Fruit fly (Drosophila melanogaster) whole organism, embryonic: ENCODE data around the gene Prosbeta6.
A peak's percentile ranks its signal among the peaks of the same experiment; 100 is the strongest.

ENCODE experiments used
- Abd-B ChIP-seq: fragments of 200-800 bp; sonication (Bioruptor generic); optimal IDR thresholded peaks from 2 replicates; lab custom pipeline; 2018; ENCODE audit warnings: missing biosample characterization, mild to moderate bottlenecking, missing genetic modification characterization, moderate library complexity
- Antp ChIP-seq: fragments of 200-800 bp; sonication (Bioruptor generic); optimal IDR thresholded peaks from 3 replicates; lab custom pipeline; 2016; ENCODE audit warnings: missing biosample characterization, missing genetic modification characterization
- Bdp1 ChIP-seq: fragments of 200-800 bp; sonication (Bioruptor generic); optimal IDR thresholded peaks from 3 replicates; lab custom pipeline; 2016; ENCODE audit warnings: missing biosample characterization, missing genetic modification characterization
- Blimp-1 ChIP-seq: fragments of 200-800 bp; sonication (Bioruptor generic); optimal IDR thresholded peaks from 3 replicates; lab custom pipeline; 2018; ENCODE audit warnings: missing biosample characterization, missing genetic modification characterization, mild to moderate bottlenecking, moderate library complexity, missing genetic modification reagents
- CG12104 ChIP-seq: fragments of 200-800 bp; sonication (Bioruptor generic); optimal IDR thresholded peaks from 3 replicates; lab custom pipeline; 2016; ENCODE audit warnings: missing biosample characterization, missing genetic modification characterization
- CG12155 ChIP-seq: fragments of 200-800 bp; sonication (Bioruptor generic); optimal IDR thresholded peaks from 3 replicates; lab custom pipeline; 2016; ENCODE audit warnings: missing biosample characterization, missing genetic modification characterization
- CG13296 ChIP-seq: fragments of 200-800 bp; sonication (Bioruptor generic); optimal IDR thresholded peaks from 3 replicates; lab custom pipeline; 2018; ENCODE audit warnings: missing biosample characterization, mild to moderate bottlenecking, missing genetic modification characterization
- CG14667 ChIP-seq: fragments of 200-800 bp; sonication (Bioruptor generic); IDR thresholded peaks from 2 replicates; pipeline ENCODE4 v1.3.6; 2022; ENCODE audit warnings: missing biosample characterization, missing genetic modification characterization
- CG15479 ChIP-seq: fragments of 200-800 bp; sonication (Bioruptor generic); optimal IDR thresholded peaks from 3 replicates; lab custom pipeline; 2019; ENCODE audit warnings: missing biosample characterization, mild to moderate bottlenecking, missing genetic modification characterization, moderate library complexity
- CG17359 ChIP-seq: fragments of 200-800 bp; sonication (Bioruptor generic); optimal IDR thresholded peaks from 3 replicates; lab custom pipeline; 2018; ENCODE audit warnings: missing biosample characterization, mild to moderate bottlenecking, missing genetic modification characterization, moderate library complexity
- CG17802 ChIP-seq: fragments of 200-800 bp; sonication (Bioruptor generic); optimal IDR thresholded peaks from 2 replicates; lab custom pipeline; 2018; ENCODE audit warnings: missing biosample characterization, mild to moderate bottlenecking, missing genetic modification characterization, moderate library complexity
- CG1792 ChIP-seq: fragments of 200-800 bp; sonication (Bioruptor generic); optimal IDR thresholded peaks from 2 replicates; lab custom pipeline; 2016; ENCODE audit warnings: missing biosample characterization, missing genetic modification characterization
- CG2199 ChIP-seq: fragments of 200-800 bp; sonication (Bioruptor generic); IDR thresholded peaks from 3 replicates; pipeline ENCODE4 v1.3.6; 2022; ENCODE audit warnings: missing biosample characterization, missing genetic modification characterization
- CG3065 ChIP-seq: fragments of 200-800 bp; sonication (Bioruptor generic); optimal IDR thresholded peaks from 2 replicates; lab custom pipeline; 2016; ENCODE audit warnings: missing biosample characterization, missing genetic modification characterization
- CG3838 ChIP-seq: fragments of 200-800 bp; sonication (Bioruptor generic); optimal IDR thresholded peaks from 3 replicates; lab custom pipeline; 2016; ENCODE audit warnings: missing biosample characterization, missing genetic modification characterization
- CG3847 ChIP-seq: fragments of 200-800 bp; sonication (Bioruptor generic); IDR thresholded peaks from 2 replicates; pipeline ENCODE4 v1.3.6; 2022; ENCODE audit warnings: missing biosample characterization, missing genetic modification characterization
- CG6683 ChIP-seq: fragments of 200-800 bp; sonication (Bioruptor generic); optimal IDR thresholded peaks from 2 replicates; lab custom pipeline; 2017; ENCODE audit warnings: missing biosample characterization, mild to moderate bottlenecking, missing genetic modification characterization, missing genetic modification reagents
- CG6813 ChIP-seq: fragments of 200-800 bp; sonication (Bioruptor generic); optimal IDR thresholded peaks from 2 replicates; lab custom pipeline; 2017; ENCODE audit warnings: missing biosample characterization, missing genetic modification characterization, mild to moderate bottlenecking, moderate library complexity, missing genetic modification reagents
- CG7745 ChIP-seq: fragments of 200-800 bp; sonication (Bioruptor generic); optimal IDR thresholded peaks from 2 replicates; lab custom pipeline; 2018; ENCODE audit warnings: missing biosample characterization, mild to moderate bottlenecking, missing genetic modification characterization, moderate library complexity
- CG8388 ChIP-seq: fragments of 200-800 bp; sonication (Bioruptor generic); optimal IDR thresholded peaks from 2 replicates; lab custom pipeline; 2019; ENCODE audit warnings: missing biosample characterization, mild to moderate bottlenecking, missing genetic modification characterization, moderate library complexity
- E2f2 ChIP-seq: fragments of 200-800 bp; sonication (Bioruptor generic); IDR thresholded peaks from 2 replicates; pipeline ENCODE4 v1.3.6; 2022; ENCODE audit warnings: missing biosample characterization, missing genetic modification characterization
- Hand ChIP-seq: fragments of 200-800 bp; sonication (Bioruptor generic); optimal IDR thresholded peaks from 2 replicates; lab custom pipeline; 2017; ENCODE audit warnings: mild to moderate bottlenecking, missing biosample characterization, missing genetic modification reagents, missing genetic modification characterization
- Hmr ChIP-seq: fragments of 200-800 bp; sonication (Bioruptor generic); optimal IDR thresholded peaks from 3 replicates; lab custom pipeline; 2017; ENCODE audit warnings: mild to moderate bottlenecking, missing biosample characterization, missing genetic modification reagents, missing genetic modification characterization
- Lhr ChIP-seq: fragments of 200-800 bp; sonication (Bioruptor generic); optimal IDR thresholded peaks from 3 replicates; lab custom pipeline; 2017; ENCODE audit warnings: mild to moderate bottlenecking, missing biosample characterization, missing genetic modification reagents, missing genetic modification characterization
- Sox100B ChIP-seq: fragments of 200-800 bp; sonication (Bioruptor generic); optimal IDR thresholded peaks from 3 replicates; lab custom pipeline; 2018; ENCODE audit warnings: missing biosample characterization, mild to moderate bottlenecking, missing genetic modification characterization
- TFAM ChIP-seq: fragments of 200-800 bp; sonication (Bioruptor generic); optimal IDR thresholded peaks from 2 replicates; lab custom pipeline; 2017; ENCODE audit warnings: missing biosample characterization, missing genetic modification characterization, inconsistent platforms
- Vsx1 ChIP-seq: fragments of 200-800 bp; sonication (Bioruptor generic); optimal IDR thresholded peaks from 2 replicates; lab custom pipeline; 2017; ENCODE audit warnings: missing biosample characterization, mild to moderate bottlenecking, missing genetic modification characterization, missing genetic modification reagents
- al ChIP-seq: fragments of 200-800 bp; sonication (Bioruptor generic); IDR thresholded peaks from 2 replicates; pipeline ENCODE4 v1.3.6; 2022; ENCODE audit warnings: missing biosample characterization, missing genetic modification characterization
- az2 ChIP-seq: fragments of 200-800 bp; sonication (Bioruptor generic); optimal IDR thresholded peaks from 3 replicates; lab custom pipeline; 2016; ENCODE audit warnings: missing biosample characterization, missing genetic modification characterization
- bab2 ChIP-seq: fragments of 200-800 bp; sonication (Bioruptor generic); optimal IDR thresholded peaks from 2 replicates; lab custom pipeline; 2016; ENCODE audit warnings: missing biosample characterization, missing genetic modification characterization
- bbx ChIP-seq: fragments of 200-800 bp; sonication (Bioruptor generic); IDR thresholded peaks from 2 replicates; pipeline ENCODE4 v1.3.6; 2022; ENCODE audit warnings: missing biosample characterization, missing genetic modification characterization; ENCODE audit not compliant: partially characterized antibody
- cas ChIP-seq: fragments of 200-800 bp; sonication (Bioruptor generic); IDR thresholded peaks from 2 replicates; pipeline ENCODE4 v1.3.6; 2022; ENCODE audit warnings: missing biosample characterization, missing genetic modification characterization
- cato ChIP-seq: fragments of 200-800 bp; sonication (Bioruptor generic); optimal IDR thresholded peaks from 2 replicates; lab custom pipeline; 2016; ENCODE audit warnings: missing biosample characterization, missing genetic modification characterization, borderline replicate concordance
- da ChIP-seq: fragments of 200-800 bp; sonication (Bioruptor generic); optimal IDR thresholded peaks from 2 replicates; lab custom pipeline; 2016; ENCODE audit warnings: missing biosample characterization, missing genetic modification characterization
- ems ChIP-seq: fragments of 200-800 bp; sonication (Bioruptor generic); optimal IDR thresholded peaks from 3 replicates; lab custom pipeline; 2016; ENCODE audit warnings: missing biosample characterization, missing genetic modification characterization
- esg ChIP-seq: fragments of 200-800 bp; sonication (Bioruptor generic); conservative IDR thresholded peaks from 2 replicates; pipeline ENCODE4 v1.3.6; 2022; ENCODE audit warnings: missing biosample characterization, missing genetic modification characterization
- eyg ChIP-seq: fragments of 200-800 bp; sonication (Bioruptor generic); optimal IDR thresholded peaks from 3 replicates; lab custom pipeline; 2016; ENCODE audit warnings: missing biosample characterization, missing genetic modification characterization
- fu2 ChIP-seq: fragments of 200-800 bp; sonication (Bioruptor generic); optimal IDR thresholded peaks from 2 replicates; lab custom pipeline; 2016; ENCODE audit warnings: missing biosample characterization, missing genetic modification characterization
- gro ChIP-seq: fragments of 200-800 bp; sonication (Bioruptor generic); optimal IDR thresholded peaks from 2 replicates; lab custom pipeline; 2016; ENCODE audit warnings: missing biosample characterization, missing genetic modification characterization
- h ChIP-seq: fragments of >200 bp; optimal IDR thresholded peaks from 2 replicates; lab custom pipeline; 2017
- hb ChIP-seq: fragments of 200-800 bp; sonication (Bioruptor generic); IDR thresholded peaks from 3 replicates; pipeline ENCODE4 v1.3.6; 2022; ENCODE audit warnings: missing biosample characterization, missing genetic modification characterization; ENCODE audit not compliant: partially characterized antibody
- jumu ChIP-seq: fragments of 200-800 bp; sonication (Bioruptor generic); optimal IDR thresholded peaks from 3 replicates; lab custom pipeline; 2016; ENCODE audit warnings: missing biosample characterization, missing genetic modification characterization
- lilli ChIP-seq: fragments of 200-800 bp; sonication (Bioruptor generic); optimal IDR thresholded peaks from 3 replicates; lab custom pipeline; 2016; ENCODE audit warnings: missing biosample characterization, missing genetic modification characterization
- lmd ChIP-seq: fragments of 200-800 bp; sonication (Bioruptor generic); IDR thresholded peaks from 2 replicates; pipeline ENCODE4 v1.3.6; 2022; ENCODE audit warnings: missing biosample characterization, missing genetic modification characterization
- row ChIP-seq: fragments of 200-800 bp; sonication (Bioruptor generic); IDR thresholded peaks from 3 replicates; pipeline ENCODE4 v1.3.6; 2022; ENCODE audit warnings: missing biosample characterization, missing genetic modification characterization
- slou ChIP-seq: fragments of 200-800 bp; sonication (Bioruptor generic); optimal IDR thresholded peaks from 3 replicates; lab custom pipeline; 2016; ENCODE audit warnings: missing biosample characterization, missing genetic modification characterization
- so ChIP-seq: fragments of 200-800 bp; sonication (Bioruptor generic); IDR thresholded peaks from 3 replicates; pipeline ENCODE4 v1.3.6; 2022; ENCODE audit warnings: missing biosample characterization, missing genetic modification characterization
- ssp ChIP-seq: fragments of 200-800 bp; sonication (Bioruptor generic); IDR thresholded peaks from 2 replicates; pipeline ENCODE4 v1.3.6; 2022; ENCODE audit warnings: missing biosample characterization, missing genetic modification characterization
- toy ChIP-seq: fragments of 200-800 bp; sonication (Bioruptor generic); IDR thresholded peaks from 2 replicates; pipeline ENCODE4 v1.3.6; 2022; ENCODE audit warnings: missing biosample characterization, missing genetic modification characterization
- vnd ChIP-seq: fragments of 200-800 bp; sonication (Bioruptor generic); IDR thresholded peaks from 3 replicates; pipeline ENCODE4 v1.3.6; 2022; ENCODE audit warnings: missing biosample characterization, missing genetic modification characterization; ENCODE audit not compliant: partially characterized antibody
- vvl ChIP-seq: fragments of 200-800 bp; sonication (Bioruptor generic); IDR thresholded peaks from 2 replicates; pipeline ENCODE4 v1.3.6; 2022; ENCODE audit warnings: missing biosample characterization, missing genetic modification characterization

The Prosbeta6 gene

DNA sequence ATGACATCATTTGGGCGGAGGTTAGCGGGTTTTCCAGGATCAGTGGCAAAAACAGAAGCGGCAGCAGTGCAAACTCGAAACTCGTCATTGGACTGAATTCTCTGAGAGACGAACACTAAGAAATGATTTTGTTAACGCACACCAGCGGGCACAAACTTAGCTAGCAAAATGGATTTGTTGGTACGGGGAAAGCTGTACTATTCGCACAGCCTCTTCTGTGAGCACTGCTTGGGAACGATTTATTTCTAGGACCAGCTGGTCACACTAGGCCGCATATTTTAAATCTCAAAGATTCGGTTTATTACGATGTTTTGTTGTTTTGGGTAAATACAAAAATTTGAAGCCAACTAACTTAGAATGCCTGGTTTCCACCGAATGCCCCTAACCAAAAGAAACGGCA lies 1.1 kb downstream of the Prosbeta6 start, which contains the start of gene CG4098 (continued):
- TF ChIP-seq CG13296 (GFP tag; lab: Kevin White, UChicago) (peak; percentile 28), Bdp1 (peak; percentile 46), bbx (GFP tag; lab: Robert Waterston, UW) (peak; percentile 23; the same call in 1 of the 2 replicates), so (0 out of 3 replicates have a peak, but pooled peaks have one; percentile 11), TFAM (GFP tag; lab: Kevin White, UChicago) (no peak), esg (GFP tag; lab: Robert Waterston, UW) (peak; percentile 32; the same call in 1 of the 2 replicates), Blimp-1 (GFP tag; lab: Kevin White, UChicago) (peak; percentile 12), vvl (GFP tag; lab: Robert Waterston, UW) (peak; percentile 90), CG12155 (GFP tag; lab: Kevin White, UChicago) (peak; percentile 58), CG3838 (GFP tag; lab: Kevin White, UChicago) (no peak), row (GFP tag; lab: Robert Waterston, UW) (peak; percentile 97), da (GFP tag; lab: Kevin White, UChicago) (no peak), jumu (GFP tag; lab: Kevin White, UChicago) (peak; percentile 68), CG3065 (GFP tag; lab: Kevin White, UChicago) (no peak), Sox100B (GFP tag; lab: Kevin White, UChicago) (no peak), ssp (GFP tag; lab: Robert Waterston, UW) (peak; percentile 46), az2 (peak; percentile 61), E2f2 (GFP tag; lab: Robert Waterston, UW) (peak; percentile 86), CG3847 (GFP tag; lab: Robert Waterston, UW) (peak; percentile 93), h (lab: Kevin White, UChicago) (no peak), toy (GFP tag; lab: Robert Waterston, UW) (no peak), CG6813 (GFP tag; lab: Kevin White, UChicago) (no peak), eyg (GFP tag; lab: Kevin White, UChicago) (peak; percentile 19), vnd (GFP tag; lab: Robert Waterston, UW) (no peak), ems (GFP tag; lab: Kevin White, UChicago) (peak; percentile 58), gro (GFP tag; lab: Kevin White, UChicago) (peak; percentile 62), CG12104 (GFP tag; lab: Kevin White, UChicago) (no peak), CG14667 (GFP tag; lab: Robert Waterston, UW) (peak; percentile 71; the same call in 1 of the 2 replicates), CG7745 (no peak), Lhr (no peak), CG17802 (tag; lab: Kevin White, UChicago) (no peak), CG17359 (tag; lab: Kevin White, UChicago) (peak; percentile 53), cato (no peak), CG8388 (no peak), Antp (GFP tag; lab: Kevin White, UChicago) (peak; percentile 83), lilli (peak; percentile 84), Abd-B (peak; percentile 5), Hmr (peak; percentile 52), Hand (GFP tag; lab: Kevin White, UChicago) (no peak), cas (GFP tag; lab: Robert Waterston, UW) (peak; percentile 31; the same call in 1 of the 2 replicates), CG6683 (no peak), Vsx1 (no peak), lmd (peak; percentile 68; the same call in 1 of the 2 replicates), al (GFP tag; lab: Robert Waterston, UW) (peak; percentile 64), CG15479 (GFP tag; lab: Kevin White, UChicago) (no peak), fu2 (GFP tag; lab: Kevin White, UChicago) (peak; percentile 56), bab2 (peak; percentile 59), hb (GFP tag; lab: Robert Waterston, UW) (no peak), CG2199 (GFP tag; lab: Robert Waterston, UW) (peak; percentile 77; the same call in 2 of the 3 replicates), CG1792 (GFP tag; lab: Kevin White, UChicago) (peak; percentile 42), slou (no peak)
